Fruit fly (Drosophila melanogaster) whole organism: Measurements from ENCODE around the gene pigeon.

Experiments
- EcR ChIP-seq, 2 experiments: fragments of >200 bp; optimal IDR thresholded peaks; 2 replicates each; lab custom pipeline; 2017; ENCODE audit warnings: missing biosample characterization in 2 of 2, missing genetic modification characterization in 2 of 2, missing genetic modification reagents in 2 of 2
- usp ChIP-seq: fragments of >200 bp; optimal IDR thresholded peaks from 2 replicates; lab custom pipeline; 2017; ENCODE audit warnings: missing biosample characterization, missing genetic modification characterization, mixed read lengths

DNA sequence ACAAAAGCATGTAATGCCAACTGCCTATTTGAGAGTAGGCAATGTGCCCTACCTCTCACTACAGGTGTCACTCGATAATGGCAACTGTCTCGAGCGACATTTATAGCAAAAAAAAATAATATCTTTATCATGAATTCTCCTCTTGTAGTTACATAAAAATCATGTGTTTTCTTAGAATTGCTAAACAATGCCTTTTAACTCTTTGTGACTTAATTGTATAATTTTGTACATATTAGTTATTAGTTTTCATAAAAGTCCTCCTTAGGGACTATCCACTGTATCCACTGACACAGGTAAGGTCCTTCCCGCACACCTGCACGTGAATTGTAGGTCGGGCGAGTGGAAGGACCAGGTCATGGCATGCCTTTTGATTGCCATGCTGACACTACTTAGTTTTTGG is 23.0 kb downstream of the pigeon start:
- TF ChIP-seq EcR (GFP tag; optimal IDR thresholded peaks at IDR 0.05; lab: Kevin White, UChicago) (no peak), usp (GFP tag; lab: Kevin White, UChicago) (no peak)
